Fruit fly (Drosophila melanogaster) whole organism, embryonic: ENCODE data around the gene pdm2.

ENCODE experiments used
- BtbVII ChIP-seq: fragments of 200-800 bp; sonication (Bioruptor generic); optimal IDR thresholded peaks from 3 replicates; lab custom pipeline; 2017; ENCODE audit warnings: missing biosample characterization, mild to moderate bottlenecking, missing genetic modification characterization
- Bteb2 ChIP-seq: fragments of 200-800 bp; sonication (Bioruptor generic); optimal IDR thresholded peaks from 2 replicates; lab custom pipeline; 2016; ENCODE audit warnings: missing biosample characterization, missing genetic modification characterization
- CG10267 ChIP-seq: fragments of 200-800 bp; sonication (Bioruptor generic); optimal IDR thresholded peaks from 2 replicates; lab custom pipeline; 2018; ENCODE audit warnings: missing biosample characterization, mild to moderate bottlenecking, missing genetic modification characterization, moderate library complexity
- CG10274 ChIP-seq: fragments of 200-800 bp; sonication (Bioruptor generic); optimal IDR thresholded peaks from 3 replicates; lab custom pipeline; 2017; ENCODE audit warnings: missing biosample characterization, mild to moderate bottlenecking, missing genetic modification characterization
- CG11696 ChIP-seq: fragments of 200-800 bp; sonication (Bioruptor generic); IDR thresholded peaks from 2 replicates; pipeline ENCODE4 v1.3.6; 2022; ENCODE audit warnings: missing biosample characterization, missing genetic modification characterization
- CG14860 ChIP-seq: fragments of 200-800 bp; sonication (Bioruptor generic); IDR thresholded peaks from 3 replicates; pipeline ENCODE4 v1.3.6; 2022; ENCODE audit warnings: missing biosample characterization, missing genetic modification characterization; ENCODE audit not compliant: partially characterized antibody
- CG15479 ChIP-seq: fragments of 200-800 bp; sonication (Bioruptor generic); optimal IDR thresholded peaks from 3 replicates; lab custom pipeline; 2019; ENCODE audit warnings: missing biosample characterization, mild to moderate bottlenecking, missing genetic modification characterization, moderate library complexity
- CG1603 ChIP-seq: fragments of 200-800 bp; sonication (Bioruptor generic); optimal IDR thresholded peaks from 2 replicates; lab custom pipeline; 2019; ENCODE audit warnings: missing biosample characterization, mild to moderate bottlenecking, missing genetic modification characterization, moderate library complexity
- CG17612 ChIP-seq: fragments of 200-800 bp; sonication (Bioruptor generic); IDR thresholded peaks from 2 replicates; pipeline ENCODE4 v1.3.6; 2022; ENCODE audit warnings: missing biosample characterization, missing genetic modification characterization
- CG18476 ChIP-seq: fragments of 200-800 bp; sonication (Bioruptor generic); optimal IDR thresholded peaks from 2 replicates; lab custom pipeline; 2016; ENCODE audit warnings: missing biosample characterization, mild to moderate bottlenecking, missing genetic modification characterization
- CG4707 ChIP-seq: fragments of 200-800 bp; sonication (Bioruptor generic); optimal IDR thresholded peaks from 2 replicates; lab custom pipeline; 2018; ENCODE audit warnings: missing biosample characterization, mild to moderate bottlenecking, missing genetic modification characterization, moderate library complexity
- CG7963 ChIP-seq: fragments of 200-800 bp; sonication (Bioruptor generic); IDR thresholded peaks from 3 replicates; pipeline ENCODE4 v1.3.6; 2022; ENCODE audit warnings: missing biosample characterization, missing genetic modification characterization; ENCODE audit not compliant: partially characterized antibody
- CG9727 ChIP-seq: fragments of 200-800 bp; sonication (Bioruptor generic); optimal IDR thresholded peaks from 3 replicates; lab custom pipeline; 2017; ENCODE audit warnings: missing biosample characterization, mild to moderate bottlenecking, missing genetic modification characterization
- Chrac-16 ChIP-seq: fragments of 200-800 bp; sonication (Bioruptor generic); optimal IDR thresholded peaks from 3 replicates; lab custom pipeline; 2016; ENCODE audit warnings: missing biosample characterization, missing genetic modification characterization
- Dll ChIP-seq: fragments of 200-800 bp; sonication (Bioruptor generic); IDR thresholded peaks from 4 replicates; pipeline ENCODE4 v1.3.6; 2022; ENCODE audit warnings: missing biosample characterization, missing genetic modification characterization; ENCODE audit not compliant: partially characterized antibody
- E2f2 ChIP-seq: fragments of 200-800 bp; sonication (Bioruptor generic); IDR thresholded peaks from 2 replicates; pipeline ENCODE4 v1.3.6; 2022; ENCODE audit warnings: missing biosample characterization, missing genetic modification characterization
- HmgD ChIP-seq: fragments of 200-800 bp; sonication (Bioruptor generic); optimal IDR thresholded peaks from 3 replicates; lab custom pipeline; 2016; ENCODE audit warnings: missing biosample characterization, missing genetic modification characterization
- Jarid2 ChIP-seq: fragments of 200-800 bp; sonication (Bioruptor generic); optimal IDR thresholded peaks from 3 replicates; lab custom pipeline; 2017; ENCODE audit warnings: mild to moderate bottlenecking, missing biosample characterization, missing genetic modification reagents, missing genetic modification characterization
- Kr ChIP-seq: fragments of 200-800 bp; sonication (Bioruptor generic); optimal IDR thresholded peaks from 2 replicates; lab custom pipeline; 2017; ENCODE audit warnings: missing biosample characterization, mild to moderate bottlenecking, missing genetic modification characterization
- Nf-YA ChIP-seq: fragments of 200-800 bp; sonication (Bioruptor generic); IDR thresholded peaks from 2 replicates; pipeline ENCODE4 v1.3.6; 2022; ENCODE audit warnings: missing biosample characterization, missing genetic modification characterization
- Nf-YB ChIP-seq: fragments of 200-800 bp; sonication (Bioruptor generic); optimal IDR thresholded peaks from 3 replicates; lab custom pipeline; 2019; ENCODE audit warnings: missing biosample characterization, mild to moderate bottlenecking, missing genetic modification characterization, moderate library complexity
- Opbp ChIP-seq: fragments of 200-800 bp; sonication (Bioruptor generic); IDR thresholded peaks from 3 replicates; pipeline ENCODE4 v1.3.6; 2022; ENCODE audit warnings: missing biosample characterization, missing genetic modification characterization; ENCODE audit not compliant: partially characterized antibody
- Side ChIP-seq: fragments of 200-800 bp; sonication (Bioruptor generic); optimal IDR thresholded peaks from 2 replicates; lab custom pipeline; 2016; ENCODE audit warnings: missing biosample characterization, missing genetic modification characterization
- Spps ChIP-seq: fragments of 200-800 bp; sonication (Bioruptor generic); optimal IDR thresholded peaks from 2 replicates; lab custom pipeline; 2018; ENCODE audit warnings: missing biosample characterization, mild to moderate bottlenecking, missing genetic modification characterization
- Usf ChIP-seq: fragments of 200-800 bp; sonication (Bioruptor generic); optimal IDR thresholded peaks from 2 replicates; lab custom pipeline; 2017; ENCODE audit warnings: missing genotype, missing biosample characterization, missing genetic modification characterization
- bab2 ChIP-seq: fragments of 200-800 bp; sonication (Bioruptor generic); optimal IDR thresholded peaks from 2 replicates; lab custom pipeline; 2016; ENCODE audit warnings: missing biosample characterization, missing genetic modification characterization
- bsh ChIP-seq, 2 experiments: fragments of 200-800 bp; sonication (Bioruptor generic); optimal IDR thresholded peaks; 2 replicates each; lab custom pipeline; 2017 to 2018; ENCODE audit warnings: mild to moderate bottlenecking in 2 of 2, missing biosample characterization in 2 of 2, missing genetic modification characterization in 2 of 2, moderate library complexity in 1 of 2
- emc ChIP-seq: fragments of 200-800 bp; sonication (Bioruptor generic); optimal IDR thresholded peaks from 2 replicates; lab custom pipeline; 2016; ENCODE audit warnings: missing biosample characterization, missing genetic modification characterization
- en ChIP-seq: fragments of 200-800 bp; sonication (Bioruptor generic); optimal IDR thresholded peaks from 2 replicates; lab custom pipeline; 2016; ENCODE audit warnings: missing biosample characterization, missing genetic modification characterization
- grn ChIP-seq: fragments of 200-800 bp; sonication (Bioruptor generic); optimal IDR thresholded peaks from 3 replicates; lab custom pipeline; 2017; ENCODE audit warnings: missing biosample characterization, missing genetic modification characterization
- jing ChIP-seq: fragments of 200-800 bp; sonication (Bioruptor generic); optimal IDR thresholded peaks from 2 replicates; lab custom pipeline; 2018; ENCODE audit warnings: missing biosample characterization, mild to moderate bottlenecking, missing genetic modification characterization
- lola ChIP-seq, 3 experiments: fragments of >200 bp in 2 of 3; fragments of 200-800 bp in 1 of 3; sonication (Bioruptor generic) in 1 of 3; optimal IDR thresholded peaks; 2 replicates each; lab custom pipeline; 2017 to 2019; ENCODE audit warnings: missing biosample characterization in 3 of 3, missing genetic modification characterization in 3 of 3, mild to moderate bottlenecking in 1 of 3, moderate library complexity in 1 of 3
- lov ChIP-seq, 2 experiments: fragments of 200-800 bp in 1 of 2; fragments of >200 bp in 1 of 2; sonication (Bioruptor generic) in 1 of 2; IDR thresholded peaks in 1 of 2; optimal IDR thresholded peaks in 1 of 2; 2 replicates in 1 of 2; 3 replicates in 1 of 2; pipeline versions ENCODE4 v1.3.6 to Lab custom; 2017 to 2022; ENCODE audit warnings: missing biosample characterization in 1 of 2, missing genetic modification characterization in 1 of 2
- nmo ChIP-seq: fragments of 200-800 bp; sonication (Bioruptor generic); optimal IDR thresholded peaks from 2 replicates; lab custom pipeline; 2018; ENCODE audit warnings: missing biosample characterization, mild to moderate bottlenecking, missing genetic modification characterization, moderate library complexity
- oc ChIP-seq: fragments of 200-800 bp; sonication (Bioruptor generic); optimal IDR thresholded peaks from 2 replicates; lab custom pipeline; 2018; ENCODE audit warnings: missing biosample characterization, mild to moderate bottlenecking, missing genetic modification characterization, moderate library complexity
- pros ChIP-seq: fragments of 200-800 bp; sonication (Bioruptor generic); optimal IDR thresholded peaks from 3 replicates; lab custom pipeline; 2019; ENCODE audit warnings: missing biosample characterization, mild to moderate bottlenecking, missing genetic modification characterization, moderate library complexity
- pzg ChIP-seq: fragments of 200-800 bp; sonication (Bioruptor generic); optimal IDR thresholded peaks from 3 replicates; lab custom pipeline; 2018; ENCODE audit warnings: missing biosample characterization, mild to moderate bottlenecking, missing genetic modification characterization, moderate library complexity
- scrt ChIP-seq: fragments of 200-800 bp; sonication (Bioruptor generic); optimal IDR thresholded peaks from 2 replicates; lab custom pipeline; 2018; ENCODE audit warnings: missing biosample characterization, mild to moderate bottlenecking, missing genetic modification characterization, moderate library complexity
- seq ChIP-seq: fragments of 200-800 bp; sonication (Bioruptor generic); IDR thresholded peaks from 2 replicates; pipeline ENCODE4 v1.3.6; 2022; ENCODE audit warnings: missing biosample characterization, missing genetic modification characterization
- slp2 ChIP-seq: fragments of 200-800 bp; sonication (Bioruptor generic); optimal IDR thresholded peaks from 2 replicates; lab custom pipeline; 2016; ENCODE audit warnings: missing biosample characterization, missing genetic modification characterization
- sqz ChIP-seq: fragments of 200-800 bp; sonication (Bioruptor generic); optimal IDR thresholded peaks from 3 replicates; lab custom pipeline; 2018; ENCODE audit warnings: missing biosample characterization, mild to moderate bottlenecking, missing genetic modification characterization
- twi ChIP-seq: fragments of 200-800 bp; optimal IDR thresholded peaks from 2 replicates; lab custom pipeline; 2019; ENCODE audit warnings: missing biosample characterization, mild to moderate bottlenecking, missing genetic modification characterization, moderate library complexity
- vfl ChIP-seq: fragments of 200-800 bp; sonication (Bioruptor generic); optimal IDR thresholded peaks from 2 replicates; lab custom pipeline; 2016; ENCODE audit warnings: missing biosample characterization, missing genetic modification characterization
- vvl ChIP-seq: fragments of 200-800 bp; sonication (Bioruptor generic); IDR thresholded peaks from 2 replicates; pipeline ENCODE4 v1.3.6; 2022; ENCODE audit warnings: missing biosample characterization, missing genetic modification characterization
- yki ChIP-seq: fragments of >200 bp; optimal IDR thresholded peaks from 3 replicates; lab custom pipeline; 2018
- zen ChIP-seq: fragments of 200-800 bp; sonication (Bioruptor generic); optimal IDR thresholded peaks from 3 replicates; lab custom pipeline; 2018; ENCODE audit warnings: missing biosample characterization, mild to moderate bottlenecking, missing genetic modification characterization, moderate library complexity
- zen2 ChIP-seq: fragments of 200-800 bp; sonication (Bioruptor generic); IDR thresholded peaks from 3 replicates; pipeline ENCODE4 v1.3.6; 2022; ENCODE audit warnings: missing biosample characterization, missing genetic modification characterization; ENCODE audit not compliant: partially characterized antibody

The pdm2 gene

dm6 chr2L:12678286-12678685 is 21.3 kb downstream of the pdm2 start (continued):
- TF ChIP-seq Spps (tag; lab: Kevin White, UChicago) (no peak), CG15479 (GFP tag; lab: Kevin White, UChicago) (no peak), bab2 (no peak), Side (no peak), Dll (GFP tag; lab: Robert Waterston, UW) (0 out of 4 replicates have a peak, but pooled peaks have one; percentile 21), emc (GFP tag; lab: Kevin White, UChicago) (no peak), BtbVII (GFP tag; lab: Kevin White, UChicago) (no peak), CG10274 (no peak), CG17612 (no peak), Opbp (GFP tag; lab: Robert Waterston, UW) (no peak), lov (optimal IDR thresholded peaks at IDR 0.05; lab: Kevin White, UChicago) (no peak), lov (GFP tag; IDR thresholded peaks at IDR 0.05; lab: Robert Waterston, UW) (0 out of 3 replicates have a peak, but pooled peaks have one; percentile 35), Jarid2 (GFP tag; lab: Kevin White, UChicago) (peak; percentile 83), seq (peak; percentile 63; the same call in 1 of the 2 replicates), Usf (GFP tag; lab: Kevin White, UChicago) (no peak), yki (lab: Kevin White, UChicago) (peak; percentile 71), CG11696 (GFP tag; lab: Robert Waterston, UW) (no peak), nmo (GFP tag; lab: Kevin White, UChicago) (no peak), Chrac-16 (GFP tag; lab: Kevin White, UChicago) (no peak), CG7963 (no peak), pros (peak; percentile 11), en (GFP tag; lab: Kevin White, UChicago) (no peak), CG9727 (GFP tag; lab: Kevin White, UChicago) (no peak), zen2 (peak; percentile 7; the same call in 1 of the 3 replicates), CG18476 (GFP tag; lab: Kevin White, UChicago) (no peak), Kr (GFP tag; lab: Kevin White, UChicago) (peak; percentile 47), grn (no peak), vfl (GFP tag; lab: Kevin White, UChicago) (no peak), Nf-YA (GFP tag; lab: Robert Waterston, UW) (peak; percentile 32; the same call in 1 of the 2 replicates), CG10267 (tag; lab: Kevin White, UChicago) (no peak), lola (GFP tag; optimal IDR thresholded peaks at IDR 0.05; lab: Kevin White, UChicago) (no peak), HmgD (no peak), slp2 (GFP tag; lab: Kevin White, UChicago) (no peak)

- TF ChIP-seq jing (GFP tag; lab: Kevin White, UChicago) = no peak
- TF ChIP-seq CG15479 (GFP tag; lab: Kevin White, UChicago) = peak; percentile 59
- TF ChIP-seq CG4707 = peak; percentile 21
- TF ChIP-seq zen (tag; lab: Kevin White, UChicago) = peak; percentile 67
- peak; percentile 57 for TF ChIP-seq twi (tag; lab: Kevin White, UChicago)
Observed at dm6 chr2L:12679310-12679709, 22.3 kb downstream of the pdm2 start.

- TF ChIP-seq pzg (GFP tag; lab: Kevin White, UChicago) = no peak
- TF ChIP-seq oc (tag; lab: Kevin White, UChicago) = peak; percentile 21
- peak; percentile 64 for TF ChIP-seq Nf-YB (GFP tag; lab: Kevin White, UChicago)
- peak; percentile 10 for TF ChIP-seq CG1603 (tag; lab: Kevin White, UChicago)
- no peak for TF ChIP-seq grn
- no peak for TF ChIP-seq CG14860 (GFP tag; lab: Robert Waterston, UW)
- TF ChIP-seq scrt (GFP tag; lab: Kevin White, UChicago) = peak; percentile 89
- TF ChIP-seq bsh (GFP tag; optimal IDR thresholded peaks at IDR 0.05; lab: Kevin White, UChicago) = peak in 1 of 2 experiments; percentile 6
- no peak for TF ChIP-seq E2f2 (GFP tag; lab: Robert Waterston, UW)
- TF ChIP-seq sqz (GFP tag; lab: Kevin White, UChicago) = peak; percentile 92
- TF ChIP-seq Bteb2 (GFP tag; lab: Kevin White, UChicago) = no peak
- TF ChIP-seq Kr (GFP tag; lab: Kevin White, UChicago) = peak; percentile 96
- TF ChIP-seq vvl (GFP tag; lab: Robert Waterston, UW) = peak; percentile 77
Observed at dm6 chr2L:12681603-12682368, 24.8 kb downstream of the pdm2 start.
